Worm (Caenorhabditis elegans): ENCODE results near the gene cyp-32A1.

ce11 chrV:7773647-7774046 is 8.0 kb upstream of the cyp-32A1 start:
- TF ChIP-seq T22C8.4 (GFP tag; IDR thresholded peaks at IDR 0.05) (no peak), cog-1 (tag; optimal IDR thresholded peaks at IDR 0.05) (no peak), flt-1 (GFP tag; IDR thresholded peaks at IDR 0.05) (no peak), med-1 (GFP tag; optimal IDR thresholded peaks at IDR 0.05; ENCODE audit: insufficient read depth) (no peak), klf-2 (GFP tag; conservative IDR thresholded peaks at IDR 0.05) (no peak), ztf-29 (GFP tag; IDR thresholded peaks at IDR 0.05) (no peak), tab-1 (GFP tag; IDR thresholded peaks at IDR 0.05) (no peak), ref-1 (GFP tag; conservative IDR thresholded peaks at IDR 0.05) (no peak), ztf-23 (GFP tag; IDR thresholded peaks at IDR 0.05) (no peak)
